Worm (Caenorhabditis elegans) whole organism, young adult: ENCODE measurements around the gene rgs-2.

ENCODE experiments used
- B0336.3 ChIP-seq: fragments of 200-800 bp; sonication (Bioruptor generic); IDR thresholded peaks from 2 replicates; pipeline ENCODE4 v1.3.6; 2022; ENCODE audit warnings: missing genetic modification characterization, missing compliant biosample characterization
- C06A6.2 ChIP-seq: fragments of 200-800 bp; sonication (Bioruptor generic); conservative IDR thresholded peaks from 2 replicates; pipeline ENCODE4 v1.3.6; 2022; ENCODE audit warnings: missing genetic modification characterization, missing compliant biosample characterization
- D2030.7 ChIP-seq: fragments of 200-800 bp; sonication (Bioruptor generic); IDR thresholded peaks from 2 replicates; pipeline ENCODE4 v1.3.6; 2022; ENCODE audit warnings: missing genetic modification reagents, missing genetic modification characterization, missing compliant biosample characterization
- F10E7.11 ChIP-seq: sonication (generic microtip); optimal IDR thresholded peaks from 2 replicates; lab custom pipeline; 2017; ENCODE audit warnings: mild to moderate bottlenecking, missing genetic modification characterization, moderate library complexity, missing compliant biosample characterization
- F23B12.7 ChIP-seq: sonication (generic microtip); optimal IDR thresholded peaks from 2 replicates; lab custom pipeline; 2017; ENCODE audit warnings: missing genetic modification characterization, mild to moderate bottlenecking, missing compliant biosample characterization, antibody characterized with exemption, moderate library complexity; ENCODE audit not compliant: insufficient read depth
- F39B2.1 ChIP-seq: fragments of 200-800 bp; sonication (Bioruptor generic); IDR thresholded peaks from 2 replicates; pipeline ENCODE4 v1.3.6; 2022; ENCODE audit warnings: missing genetic modification reagents, missing genetic modification characterization, missing compliant biosample characterization
- Y53F4B.3 ChIP-seq: fragments of 200-800 bp; sonication (Bioruptor generic); IDR thresholded peaks from 2 replicates; pipeline ENCODE4 v1.3.6; 2022; ENCODE audit warnings: missing genetic modification reagents, missing genetic modification characterization, missing compliant biosample characterization
- Y67H2A.10 ChIP-seq: fragments of 200-800 bp; sonication (Bioruptor generic); conservative IDR thresholded peaks from 2 replicates; pipeline ENCODE4 v1.3.6; 2022; ENCODE audit warnings: missing genetic modification reagents, missing genetic modification characterization, missing compliant biosample characterization
- Y79H2A.3 ChIP-seq: fragments of 200-800 bp; sonication (Bioruptor generic); conservative IDR thresholded peaks from 2 replicates; pipeline ENCODE4 v1.3.6; 2022; ENCODE audit warnings: missing genetic modification reagents, missing genetic modification characterization, missing compliant biosample characterization
- ZK185.1 ChIP-seq: sonication (generic microtip); optimal IDR thresholded peaks from 2 replicates; lab custom pipeline; 2016; ENCODE audit warnings: mild to moderate bottlenecking, missing genetic modification characterization, missing compliant biosample characterization; ENCODE audit not compliant: poor library complexity, severe bottlenecking
- akir-1 ChIP-seq: fragments of 200-800 bp; sonication (Bioruptor generic); optimal IDR thresholded peaks from 2 replicates; lab custom pipeline; 2018; ENCODE audit warnings: mild to moderate bottlenecking, missing genetic modification characterization, moderate library complexity, missing compliant biosample characterization
- aptf-2 ChIP-seq: fragments of 200-800 bp; sonication (Bioruptor generic); conservative IDR thresholded peaks from 2 replicates; pipeline ENCODE4 v1.3.6; 2022; ENCODE audit warnings: missing genetic modification reagents, missing genetic modification characterization, missing compliant biosample characterization
- attf-3 ChIP-seq: fragments of 200-800 bp; sonication (Bioruptor generic); conservative IDR thresholded peaks from 2 replicates; pipeline ENCODE4 v1.3.6; 2022; ENCODE audit warnings: missing genetic modification reagents, missing genetic modification characterization, missing compliant biosample characterization
- attf-5 ChIP-seq: fragments of 200-800 bp; sonication (Bioruptor generic); optimal IDR thresholded peaks from 2 replicates; lab custom pipeline; 2018; ENCODE audit warnings: mild to moderate bottlenecking, missing genetic modification characterization, missing compliant biosample characterization
- cebp-1 ChIP-seq, 2 experiments: fragments of 200-800 bp in 1 of 2; sonication (Bioruptor generic) in 1 of 2; sonication (generic microtip) in 1 of 2; IDR thresholded peaks in 1 of 2; optimal IDR thresholded peaks in 1 of 2; 2 replicates each; pipeline versions ENCODE4 v1.3.6 to Lab custom; 2017 to 2022; ENCODE audit warnings: missing compliant biosample characterization in 2 of 2, missing genetic modification characterization in 2 of 2, mild to moderate bottlenecking in 1 of 2, missing genetic modification reagents in 1 of 2, moderate library complexity in 1 of 2
- ceh-27 ChIP-seq: fragments of 200-800 bp; sonication (Bioruptor generic); optimal IDR thresholded peaks from 2 replicates; lab custom pipeline; 2018; ENCODE audit warnings: mild to moderate bottlenecking, missing genetic modification characterization, moderate library complexity, missing compliant biosample characterization
- die-1 ChIP-seq: sonication (generic microtip); optimal IDR thresholded peaks from 2 replicates; lab custom pipeline; 2016; ENCODE audit warnings: missing genotype, mild to moderate bottlenecking, missing genetic modification characterization, missing compliant biosample characterization
- dpl-1 ChIP-seq: fragments of 150-350 bp; optimal IDR thresholded peaks from 2 replicates; lab custom pipeline; 2014; ENCODE audit warnings: missing biosample characterization, missing genetic modification reagents, missing genetic modification characterization
- egl-44 ChIP-seq: fragments of 200-800 bp; sonication (Bioruptor generic); IDR thresholded peaks from 2 replicates; pipeline ENCODE4 v1.3.6; 2022; ENCODE audit warnings: missing genetic modification reagents, missing genetic modification characterization, missing compliant biosample characterization
- egrh-3 ChIP-seq: fragments of 200-800 bp; sonication (Bioruptor generic); IDR thresholded peaks from 2 replicates; pipeline ENCODE4 v1.3.6; 2022; ENCODE audit warnings: missing genetic modification reagents, missing genetic modification characterization, missing compliant biosample characterization
- fkh-3 ChIP-seq: sonication (generic microtip); optimal IDR thresholded peaks from 2 replicates; lab custom pipeline; 2016; ENCODE audit warnings: mild to moderate bottlenecking, missing genetic modification characterization, missing compliant biosample characterization
- him-1 ChIP-seq: sonication (generic microtip); optimal IDR thresholded peaks from 2 replicates; lab custom pipeline; 2016; ENCODE audit warnings: missing genotype, missing genetic modification reagents, missing genetic modification characterization, missing compliant biosample characterization
- hmg-1.2 ChIP-seq: fragments of 200-800 bp; sonication (Bioruptor generic); IDR thresholded peaks from 2 replicates; pipeline ENCODE4 v1.3.6; 2022; ENCODE audit warnings: missing genetic modification reagents, missing genetic modification characterization, missing compliant biosample characterization
- hrde-1 ChIP-seq: sonication (generic microtip); optimal IDR thresholded peaks from 2 replicates; lab custom pipeline; 2016; ENCODE audit warnings: missing genetic modification characterization, mild to moderate bottlenecking, missing compliant biosample characterization, moderate library complexity, missing genotype, missing genetic modification reagents, borderline replicate concordance
- hsf-1 ChIP-seq: fragments of 200-800 bp; sonication (Bioruptor generic); IDR thresholded peaks from 2 replicates; pipeline ENCODE4 v1.3.6; 2022; ENCODE audit warnings: missing genetic modification reagents, missing genetic modification characterization, missing compliant biosample characterization
- lag-1 ChIP-seq: fragments of 200-800 bp; sonication (Bioruptor generic); IDR thresholded peaks from 2 replicates; pipeline ENCODE4 v1.3.6; 2022; ENCODE audit warnings: missing genetic modification reagents, missing genetic modification characterization, missing compliant biosample characterization
- let-526 ChIP-seq: fragments of 200-800 bp; sonication (Bioruptor generic); IDR thresholded peaks from 2 replicates; pipeline ENCODE4 v1.3.6; 2022; ENCODE audit warnings: missing genetic modification reagents, missing genetic modification characterization, missing compliant biosample characterization
- mcd-1 ChIP-seq: fragments of 200-800 bp; sonication (Bioruptor generic); IDR thresholded peaks from 2 replicates; pipeline ENCODE4 v1.3.6; 2022; ENCODE audit warnings: missing genetic modification reagents, missing genetic modification characterization, missing compliant biosample characterization
- mes-4 ChIP-seq: sonication (generic microtip); optimal IDR thresholded peaks from 2 replicates; lab custom pipeline; 2016; ENCODE audit warnings: missing genotype, missing genetic modification characterization, missing compliant biosample characterization
- nhr-179 ChIP-seq: sonication (generic microtip); optimal IDR thresholded peaks from 2 replicates; lab custom pipeline; 2016; ENCODE audit warnings: mild to moderate bottlenecking, missing genetic modification characterization, missing compliant biosample characterization
- nhr-80 ChIP-seq: sonication (generic microtip); optimal IDR thresholded peaks from 2 replicates; lab custom pipeline; 2016; ENCODE audit warnings: missing genetic modification characterization, missing compliant biosample characterization
- pbrm-1 ChIP-seq: fragments of 200-800 bp; sonication (Bioruptor generic); IDR thresholded peaks from 2 replicates; pipeline ENCODE4 v1.3.6; 2022; ENCODE audit warnings: missing genetic modification reagents, missing genetic modification characterization, missing compliant biosample characterization
- pha-4 ChIP-seq: fragments of 150-350 bp; sonication (generic microtip); optimal IDR thresholded peaks from 2 replicates; lab custom pipeline; 2014; ENCODE audit warnings: missing biosample characterization, missing genetic modification reagents, missing genetic modification characterization
- repo-1 ChIP-seq: sonication (generic microtip); optimal IDR thresholded peaks from 2 replicates; lab custom pipeline; 2017; ENCODE audit warnings: mild to moderate bottlenecking, missing genetic modification characterization, missing compliant biosample characterization
- snpc-1.1 ChIP-seq: sonication (generic microtip); optimal IDR thresholded peaks from 2 replicates; lab custom pipeline; 2017; ENCODE audit warnings: missing genetic modification characterization, mild to moderate bottlenecking, missing compliant biosample characterization, antibody characterized with exemption, moderate library complexity, missing genotype, missing genetic modification reagents; ENCODE audit not compliant: insufficient read depth
- tbx-9 ChIP-seq: sonication (generic microtip); optimal IDR thresholded peaks from 2 replicates; lab custom pipeline; 2016; ENCODE audit warnings: borderline replicate concordance, missing genetic modification characterization, inconsistent platforms, missing compliant biosample characterization
- zfh-2 ChIP-seq: fragments of 200-800 bp; sonication (Bioruptor generic); conservative IDR thresholded peaks from 2 replicates; pipeline ENCODE4 v1.3.6; 2022; ENCODE audit warnings: missing genetic modification reagents, missing genetic modification characterization, missing compliant biosample characterization
- ztf-25 ChIP-seq: fragments of 200-800 bp; sonication (Bioruptor generic); IDR thresholded peaks from 2 replicates; pipeline ENCODE4 v1.3.6; 2022; ENCODE audit warnings: missing genetic modification reagents, missing genetic modification characterization, missing compliant biosample characterization
- ztf-28 ChIP-seq: fragments of 200-800 bp; sonication (Bioruptor generic); IDR thresholded peaks from 2 replicates; pipeline ENCODE4 v1.3.6; 2022; ENCODE audit warnings: missing genetic modification reagents, missing genetic modification characterization, missing compliant biosample characterization
- ztf-6 ChIP-seq: fragments of 200-800 bp; sonication (Bioruptor generic); IDR thresholded peaks from 2 replicates; pipeline ENCODE4 v1.3.6; 2022; ENCODE audit warnings: missing genetic modification reagents, missing genetic modification characterization, missing compliant biosample characterization

rgs-2 gene

DNA sequence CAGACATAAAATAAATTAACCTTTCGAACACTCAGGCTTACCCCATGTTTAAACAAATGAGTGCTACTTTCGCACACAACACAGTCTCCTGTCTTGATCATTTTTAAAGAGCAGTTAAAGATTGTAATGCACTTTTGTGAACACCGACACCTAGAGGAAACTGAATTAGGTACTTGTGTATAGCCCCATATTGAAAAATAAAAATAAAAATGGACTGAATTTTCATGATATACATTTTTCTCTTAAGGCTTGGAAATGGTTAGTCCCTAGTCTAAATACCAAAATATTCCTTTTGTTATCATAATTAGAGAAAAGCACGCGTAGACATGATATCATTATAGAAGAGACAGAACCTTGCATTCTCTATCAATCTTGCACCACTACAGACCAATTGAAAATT is 10.5 kb upstream of the rgs-2 start, which contains the start of gene nhr-214:
TSS of gene nhr-214 (minus strand) at position 101 of the 400 bp plus-strand sequence.
- TF ChIP-seq snpc-1.1 = no peak
- no peak for TF ChIP-seq pha-4 (tag; lab: Kevin White, UChicago)
- no peak for TF ChIP-seq ztf-28 (GFP tag; lab: Robert Waterston, UW)
- no peak for TF ChIP-seq lag-1 (GFP tag; lab: Robert Waterston, UW)
- no peak for TF ChIP-seq let-526 (GFP tag; lab: Robert Waterston, UW)
- TF ChIP-seq die-1 (tag; lab: Kevin White, UChicago) = no peak
- no peak for TF ChIP-seq zfh-2 (GFP tag; lab: Robert Waterston, UW)
- TF ChIP-seq ztf-6 (GFP tag; lab: Robert Waterston, UW) = no peak

ce11 chrX:12702713-12703112 is 9.7 kb upstream of the rgs-2 start:
- no peak for TF ChIP-seq attf-5 (GFP tag; lab: Kevin White, UChicago)
- TF ChIP-seq pha-4 (tag; lab: Kevin White, UChicago) = no peak
- no peak for TF ChIP-seq dpl-1 (GFP tag; lab: Kevin White, UChicago)
- no peak for TF ChIP-seq him-1 (tag; lab: Kevin White, UChicago)
- TF ChIP-seq cebp-1 (GFP tag; IDR thresholded peaks at IDR 0.05; lab: Robert Waterston, UW) = no peak
- TF ChIP-seq cebp-1 (tag; optimal IDR thresholded peaks at IDR 0.05; lab: Kevin White, UChicago) = no peak
- no peak for TF ChIP-seq ztf-25 (GFP tag; lab: Robert Waterston, UW)
- TF ChIP-seq hrde-1 (tag; lab: Kevin White, UChicago) = no peak
- TF ChIP-seq hmg-1.2 (GFP tag; lab: Robert Waterston, UW) = no peak
- TF ChIP-seq egl-44 (GFP tag; lab: Robert Waterston, UW) = no peak
- TF ChIP-seq snpc-1.1 = no peak
- no peak for TF ChIP-seq Y79H2A.3
- no peak for TF ChIP-seq F23B12.7 (tag; lab: Kevin White, UChicago)
- no peak for TF ChIP-seq nhr-80 (tag; lab: Kevin White, UChicago)
- TF ChIP-seq mcd-1 (GFP tag; lab: Robert Waterston, UW) = no peak
- TF ChIP-seq Y53F4B.3 (GFP tag; lab: Robert Waterston, UW) = no peak
- TF ChIP-seq ceh-27 = no peak
- TF ChIP-seq B0336.3 = no peak

ce11 chrX:12704721-12705120 is 7.7 kb upstream of the rgs-2 start, which contains the start of gene nhr-272:
Gene nhr-272 (minus strand): TSS chrX:12704821.
- TF ChIP-seq egrh-3 (GFP tag; lab: Robert Waterston, UW) (no peak), fkh-3 (no peak), repo-1 (tag; lab: Kevin White, UChicago) (no peak), F10E7.11 (tag; lab: Kevin White, UChicago) (no peak), C06A6.2 (GFP tag; lab: Robert Waterston, UW) (no peak), nhr-179 (tag; lab: Kevin White, UChicago) (no peak), mes-4 (tag; lab: Kevin White, UChicago) (no peak), snpc-1.1 (no peak), hsf-1 (no peak), Y67H2A.10 (GFP tag; lab: Robert Waterston, UW) (no peak), ZK185.1 (no peak), F39B2.1 (GFP tag; lab: Robert Waterston, UW) (no peak), aptf-2 (no peak), tbx-9 (tag; lab: Kevin White, UChicago) (no peak), pbrm-1 (GFP tag; lab: Robert Waterston, UW) (no peak), D2030.7 (GFP tag; lab: Robert Waterston, UW) (no peak), akir-1 (GFP tag; lab: Kevin White, UChicago) (no peak), attf-3 (GFP tag; lab: Robert Waterston, UW) (no peak)
